Fruit fly (Drosophila melanogaster) whole organism, prepupa: Measurements from ENCODE around the gene yl.

Experiments used
- CG11762 ChIP-seq: fragments of 200-800 bp; sonication (Bioruptor generic); optimal IDR thresholded peaks from 3 replicates; lab custom pipeline; 2016; ENCODE audit warnings: missing biosample characterization, missing genetic modification characterization; ENCODE audit not compliant: insufficient read depth
- CG6276 ChIP-seq: fragments of 200-800 bp; sonication (Bioruptor generic); optimal IDR thresholded peaks from 2 replicates; lab custom pipeline; 2017; ENCODE audit warnings: missing biosample characterization, mild to moderate bottlenecking, missing genetic modification characterization
- CG8632 ChIP-seq: fragments of 200-800 bp; sonication (Bioruptor generic); optimal IDR thresholded peaks from 3 replicates; lab custom pipeline; 2016; ENCODE audit warnings: missing biosample characterization, missing genetic modification characterization
- Eip93F ChIP-seq: fragments of 200-800 bp; sonication (Bioruptor generic); optimal IDR thresholded peaks from 2 replicates; lab custom pipeline; 2016; ENCODE audit warnings: missing biosample characterization, mild to moderate bottlenecking, missing genetic modification characterization
- Ets96B ChIP-seq: fragments of 200-800 bp; optimal IDR thresholded peaks from 2 replicates; lab custom pipeline; 2019; ENCODE audit warnings: missing biosample characterization, mild to moderate bottlenecking, missing genetic modification characterization, moderate library complexity
- Gug ChIP-seq: fragments of 200-800 bp; sonication (Bioruptor generic); IDR thresholded peaks from 2 replicates; pipeline ENCODE4 v1.3.6; 2022; ENCODE audit warnings: missing biosample characterization, missing genetic modification characterization
- Hr38 ChIP-seq: sonication (Bioruptor generic); optimal IDR thresholded peaks from 2 replicates; lab custom pipeline; 2016; ENCODE audit warnings: missing biosample characterization, missing genetic modification characterization
- achi ChIP-seq: fragments of 200-800 bp; sonication (Bioruptor generic); optimal IDR thresholded peaks from 3 replicates; lab custom pipeline; 2016; ENCODE audit warnings: missing biosample characterization, missing genetic modification characterization
- acj6 ChIP-seq: fragments of 200-800 bp; sonication (Bioruptor generic); optimal IDR thresholded peaks from 3 replicates; lab custom pipeline; 2016; ENCODE audit warnings: missing biosample characterization, missing genetic modification characterization
- dsx ChIP-seq: fragments of 200-800 bp; optimal IDR thresholded peaks from 3 replicates; lab custom pipeline; 2019; ENCODE audit warnings: missing biosample characterization, mild to moderate bottlenecking, missing genetic modification characterization, moderate library complexity; ENCODE audit not compliant: poor library complexity, severe bottlenecking
- esn ChIP-seq: fragments of 200-800 bp; sonication (Bioruptor generic); optimal IDR thresholded peaks from 2 replicates; lab custom pipeline; 2016; ENCODE audit warnings: missing biosample characterization, mild to moderate bottlenecking, missing genetic modification characterization, moderate library complexity
- fd85E ChIP-seq: fragments of 200-800 bp; sonication (Bioruptor generic); optimal IDR thresholded peaks from 3 replicates; lab custom pipeline; 2016; ENCODE audit warnings: missing biosample characterization, missing genetic modification characterization

DNA sequence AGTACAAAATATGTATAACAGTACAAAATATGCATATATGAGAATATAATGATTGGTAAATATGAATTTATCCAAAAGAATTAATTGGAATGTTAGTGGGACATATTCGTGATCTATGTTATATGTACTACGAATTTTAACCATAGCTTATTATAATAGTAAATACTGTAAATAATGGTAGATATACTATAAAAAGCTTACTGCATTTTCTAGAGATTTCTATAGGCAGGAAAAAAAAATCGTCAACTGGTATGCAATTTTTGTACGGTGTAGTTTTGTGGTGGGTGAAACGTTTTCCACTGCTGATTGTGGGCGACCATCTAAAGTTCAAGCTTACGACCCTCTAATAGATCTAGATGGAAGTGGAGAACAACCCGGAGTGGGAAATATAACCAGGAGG lies 23.8 kb downstream of the yl start:
- no peak for TF ChIP-seq Hr38 (GFP tag; lab: Kevin White, UChicago)
- TF ChIP-seq Gug = no peak
- no peak for TF ChIP-seq CG11762 (GFP tag; lab: Kevin White, UChicago)
- no peak for TF ChIP-seq CG6276 (GFP tag; lab: Kevin White, UChicago)
- TF ChIP-seq Eip93F (GFP tag; lab: Kevin White, UChicago) = no peak
- no peak for TF ChIP-seq CG8632
- TF ChIP-seq Ets96B (tag; lab: Kevin White, UChicago) = no peak
- TF ChIP-seq dsx (GFP tag; lab: Kevin White, UChicago) = no peak
- no peak for TF ChIP-seq acj6 (GFP tag; lab: Kevin White, UChicago)
- TF ChIP-seq fd85E (GFP tag; lab: Kevin White, UChicago) = no peak
- no peak for TF ChIP-seq achi
- TF ChIP-seq esn (GFP tag; lab: Kevin White, UChicago) = no peak
